Worm (Caenorhabditis elegans) whole organism, L1 larva: ENCODE data around the gene C14A11.5.

Experiments
- C04F5.9 ChIP-seq: sonication (generic microtip); optimal IDR thresholded peaks from 2 replicates; lab custom pipeline; 2016; ENCODE audit warnings: missing genetic modification characterization, missing compliant biosample characterization
- C16A3.4 ChIP-seq: fragments of 150-350 bp; optimal IDR thresholded peaks from 2 replicates; lab custom pipeline; 2014; ENCODE audit warnings: missing biosample characterization, missing genetic modification characterization
- C34B4.2 ChIP-seq: sonication (generic microtip); optimal IDR thresholded peaks from 2 replicates; lab custom pipeline; 2017; ENCODE audit warnings: mild to moderate bottlenecking, missing genetic modification characterization, missing compliant biosample characterization
- aha-1 ChIP-seq: fragments of 150-350 bp; optimal IDR thresholded peaks from 2 replicates; lab custom pipeline; 2014; ENCODE audit warnings: missing biosample characterization, missing genetic modification characterization
- alr-1 ChIP-seq: fragments of 200-800 bp; sonication (Bioruptor generic); optimal IDR thresholded peaks from 2 replicates; lab custom pipeline; 2018; ENCODE audit warnings: borderline replicate concordance, mild to moderate bottlenecking, missing genetic modification characterization, missing compliant biosample characterization
- blmp-1 ChIP-seq: fragments of 150-350 bp; optimal IDR thresholded peaks from 2 replicates; lab custom pipeline; 2014; ENCODE audit warnings: missing biosample characterization, missing genetic modification characterization
- ceh-63 ChIP-seq: fragments of 200-800 bp; sonication (Bioruptor generic); optimal IDR thresholded peaks from 2 replicates; lab custom pipeline; 2018; ENCODE audit warnings: mild to moderate bottlenecking, missing genetic modification characterization, missing compliant biosample characterization
- ceh-8 ChIP-seq: fragments of 200-800 bp; sonication (Bioruptor generic); optimal IDR thresholded peaks from 2 replicates; lab custom pipeline; 2018; ENCODE audit warnings: mild to moderate bottlenecking, missing genetic modification characterization, moderate library complexity, missing compliant biosample characterization
- ceh-82 ChIP-seq, 3 experiments: fragments of 150-350 bp in 1 of 3; sonication (generic microtip) in 2 of 3; optimal IDR thresholded peaks; 2 replicates each; lab custom pipeline; 2014 to 2017; ENCODE audit warnings: missing biosample characterization in 3 of 3, missing genetic modification characterization in 3 of 3
- ceh-88 ChIP-seq: fragments of 200-800 bp; sonication (Bioruptor generic); IDR thresholded peaks from 2 replicates; pipeline ENCODE4 v1.3.6; 2022; ENCODE audit warnings: missing genetic modification characterization, missing compliant biosample characterization
- ceh-90 ChIP-seq: sonication (generic microtip); optimal IDR thresholded peaks from 2 replicates; lab custom pipeline; 2016; ENCODE audit warnings: missing genetic modification characterization, missing compliant biosample characterization
- ces-1 ChIP-seq: fragments of 150-350 bp; optimal IDR thresholded peaks from 2 replicates; lab custom pipeline; 2014; ENCODE audit warnings: missing biosample characterization, missing genetic modification reagents, missing genetic modification characterization
- dsc-1 ChIP-seq: sonication (generic microtip); optimal IDR thresholded peaks from 2 replicates; lab custom pipeline; 2016; ENCODE audit warnings: mild to moderate bottlenecking, missing genetic modification characterization, missing compliant biosample characterization
- efl-1 ChIP-seq, 4 experiments: fragments of 150-350 bp; optimal IDR thresholded peaks in 3 of 4; peaks in 1 of 4; 1 replicate in 1 of 4; 2 replicates in 3 of 4; lab custom pipeline; 2014; ENCODE audit warnings: missing biosample characterization in 2 of 4, missing genetic modification characterization in 2 of 4, missing genetic modification reagents in 2 of 4
- efl-3 ChIP-seq: fragments of 200-800 bp; sonication (Bioruptor generic); optimal IDR thresholded peaks from 2 replicates; lab custom pipeline; 2018; ENCODE audit warnings: mild to moderate bottlenecking, missing genetic modification characterization, missing compliant biosample characterization
- egl-13 ChIP-seq: sonication (generic microtip); optimal IDR thresholded peaks from 2 replicates; lab custom pipeline; 2016; ENCODE audit warnings: missing genotype, missing genetic modification reagents, missing genetic modification characterization, missing compliant biosample characterization
- elt-2 ChIP-seq: sonication (generic microtip); optimal IDR thresholded peaks from 2 replicates; lab custom pipeline; 2016; ENCODE audit warnings: missing genetic modification characterization, mild to moderate bottlenecking, inconsistent platforms, missing compliant biosample characterization, missing genetic modification reagents
- elt-3 ChIP-seq, 6 experiments: fragments of 150-350 bp in 1 of 6; sonication (generic microtip); optimal IDR thresholded peaks; 2 replicates each; lab custom pipeline; 2017 to 2018; ENCODE audit warnings: missing biosample characterization in 6 of 6, missing genetic modification characterization in 6 of 6, inconsistent platforms in 1 of 6
- fkh-4 ChIP-seq: sonication (generic microtip); optimal IDR thresholded peaks from 2 replicates; lab custom pipeline; 2016; ENCODE audit warnings: missing compliant biosample characterization, missing genetic modification characterization, borderline replicate concordance
- fos-1 ChIP-seq: fragments of 150-350 bp; optimal IDR thresholded peaks from 2 replicates; lab custom pipeline; 2014; ENCODE audit warnings: missing biosample characterization, missing genetic modification characterization
- grh-1 ChIP-seq: fragments of 200-800 bp; sonication (Bioruptor generic); IDR thresholded peaks from 2 replicates; pipeline ENCODE4 v1.3.6; 2022; ENCODE audit warnings: missing genetic modification reagents, missing genetic modification characterization, missing compliant biosample characterization
- hpl-2 ChIP-seq: fragments of 150-350 bp; optimal IDR thresholded peaks from 2 replicates; lab custom pipeline; 2014; ENCODE audit warnings: missing biosample characterization, missing genetic modification reagents, missing genetic modification characterization
- irx-1 ChIP-seq: sonication (generic microtip); optimal IDR thresholded peaks from 2 replicates; lab custom pipeline; 2016; ENCODE audit warnings: missing genetic modification characterization, missing compliant biosample characterization
- isw-1 ChIP-seq: fragments of 200-800 bp; sonication (Bioruptor generic); IDR thresholded peaks from 2 replicates; pipeline ENCODE4 v1.3.6; 2022; ENCODE audit warnings: missing genetic modification characterization, missing compliant biosample characterization
- lin-14 ChIP-seq: fragments of 200-800 bp; sonication (Bioruptor generic); optimal IDR thresholded peaks from 2 replicates; lab custom pipeline; 2018; ENCODE audit warnings: mild to moderate bottlenecking, missing genetic modification characterization, moderate library complexity, missing compliant biosample characterization
- lin-15B ChIP-seq: fragments of 150-350 bp; sonication (generic microtip); optimal IDR thresholded peaks from 3 replicates; lab custom pipeline; 2014; ENCODE audit warnings: missing biosample characterization, missing genetic modification characterization
- lin-35 ChIP-seq, 2 experiments: fragments of 150-350 bp; optimal IDR thresholded peaks; 2 replicates each; lab custom pipeline; 2014; ENCODE audit warnings: missing biosample characterization in 2 of 2, missing genetic modification characterization in 2 of 2, missing genetic modification reagents in 2 of 2
- mef-2 ChIP-seq: fragments of 150-350 bp; optimal IDR thresholded peaks from 2 replicates; lab custom pipeline; 2014; ENCODE audit warnings: missing biosample characterization, missing genetic modification characterization
- mep-1 ChIP-seq: fragments of 150-350 bp; optimal IDR thresholded peaks from 2 replicates; lab custom pipeline; 2014; ENCODE audit warnings: missing biosample characterization, missing genetic modification characterization
- nhr-12 ChIP-seq: sonication (generic microtip); optimal IDR thresholded peaks from 2 replicates; lab custom pipeline; 2017; ENCODE audit warnings: missing biosample characterization, missing genetic modification characterization
- nhr-19 ChIP-seq: fragments of 200-800 bp; sonication (Bioruptor generic); conservative IDR thresholded peaks from 2 replicates; pipeline ENCODE4 v1.3.6; 2022; ENCODE audit warnings: missing genetic modification characterization, missing compliant biosample characterization
- nhr-20 ChIP-seq: sonication (generic microtip); optimal IDR thresholded peaks from 2 replicates; lab custom pipeline; 2016; ENCODE audit warnings: mild to moderate bottlenecking, missing genetic modification characterization, missing compliant biosample characterization
- nhr-237 ChIP-seq: fragments of 150-350 bp; optimal IDR thresholded peaks from 2 replicates; lab custom pipeline; 2014; ENCODE audit warnings: missing biosample characterization, missing genetic modification characterization
- nhr-28 ChIP-seq: fragments of 150-350 bp; optimal IDR thresholded peaks from 2 replicates; lab custom pipeline; 2014; ENCODE audit warnings: missing biosample characterization, missing genetic modification characterization
- nhr-47 ChIP-seq: sonication (generic microtip); optimal IDR thresholded peaks from 2 replicates; lab custom pipeline; 2016; ENCODE audit warnings: mild to moderate bottlenecking, missing genetic modification characterization, moderate library complexity, missing compliant biosample characterization
- nhr-71 ChIP-seq: sonication (generic microtip); optimal IDR thresholded peaks from 2 replicates; lab custom pipeline; 2016; ENCODE audit warnings: mild to moderate bottlenecking, missing genetic modification characterization, moderate library complexity, missing compliant biosample characterization
- nhr-76 ChIP-seq: sonication (generic microtip); optimal IDR thresholded peaks from 2 replicates; lab custom pipeline; 2017; ENCODE audit warnings: missing biosample characterization, missing genetic modification characterization
- nhr-84 ChIP-seq: sonication (generic microtip); optimal IDR thresholded peaks from 2 replicates; lab custom pipeline; 2017; ENCODE audit warnings: missing biosample characterization, missing genetic modification characterization
- pqm-1 ChIP-seq: sonication (generic microtip); optimal IDR thresholded peaks from 3 replicates; lab custom pipeline; 2017; ENCODE audit warnings: missing biosample characterization, missing genetic modification characterization
- rnt-1 ChIP-seq: sonication (generic microtip); optimal IDR thresholded peaks from 2 replicates; lab custom pipeline; 2016; ENCODE audit warnings: mild to moderate bottlenecking, missing genetic modification characterization, moderate library complexity, missing compliant biosample characterization
- skn-1 ChIP-seq: fragments of 150-350 bp; optimal IDR thresholded peaks from 2 replicates; lab custom pipeline; 2014; ENCODE audit warnings: missing biosample characterization, missing genetic modification characterization
- sox-4 ChIP-seq: sonication (generic microtip); optimal IDR thresholded peaks from 2 replicates; lab custom pipeline; 2016; ENCODE audit warnings: missing genetic modification characterization, missing compliant biosample characterization
- sptf-1 ChIP-seq: fragments of 150-350 bp; optimal IDR thresholded peaks from 2 replicates; lab custom pipeline; 2014; ENCODE audit warnings: missing biosample characterization, missing genetic modification characterization
- sup-37 ChIP-seq: fragments of 200-800 bp; sonication (Bioruptor generic); optimal IDR thresholded peaks from 2 replicates; lab custom pipeline; 2018; ENCODE audit warnings: mild to moderate bottlenecking, missing genetic modification characterization, missing compliant biosample characterization
- swsn-7 ChIP-seq: sonication (generic microtip); optimal IDR thresholded peaks from 2 replicates; lab custom pipeline; 2016; ENCODE audit warnings: missing genetic modification characterization, missing compliant biosample characterization
- tlp-1 ChIP-seq: fragments of 150-350 bp; optimal IDR thresholded peaks from 2 replicates; lab custom pipeline; 2014; ENCODE audit warnings: missing biosample characterization, missing genetic modification characterization
- unc-130 ChIP-seq: fragments of 150-350 bp; optimal IDR thresholded peaks from 2 replicates; lab custom pipeline; 2017; ENCODE audit warnings: missing biosample characterization, missing genetic modification characterization, inconsistent platforms
- unc-62 ChIP-seq: fragments of 150-350 bp; optimal IDR thresholded peaks from 2 replicates; lab custom pipeline; 2014; ENCODE audit warnings: missing biosample characterization, missing genetic modification reagents, missing genetic modification characterization
- vab-15 ChIP-seq: sonication (generic microtip); optimal IDR thresholded peaks from 2 replicates; lab custom pipeline; 2017; ENCODE audit warnings: missing genotype, mild to moderate bottlenecking, missing genetic modification characterization, missing compliant biosample characterization
- xbp-1 ChIP-seq: sonication (generic microtip); optimal IDR thresholded peaks from 2 replicates; lab custom pipeline; 2016; ENCODE audit warnings: missing genetic modification characterization, missing compliant biosample characterization
- zag-1 ChIP-seq: fragments of 150-350 bp; optimal IDR thresholded peaks from 2 replicates; lab custom pipeline; 2014; ENCODE audit warnings: missing biosample characterization, missing genetic modification characterization
- zip-4 ChIP-seq: fragments of 200-800 bp; sonication (Bioruptor generic); optimal IDR thresholded peaks from 2 replicates; lab custom pipeline; 2018; ENCODE audit warnings: mild to moderate bottlenecking, missing genetic modification characterization, moderate library complexity, missing compliant biosample characterization
- ztf-11 ChIP-seq, 2 experiments: sonication (generic microtip); optimal IDR thresholded peaks; 2 replicates each; lab custom pipeline; 2016 to 2017; ENCODE audit warnings: missing genetic modification characterization in 2 of 2, missing biosample characterization in 1 of 2, missing compliant biosample characterization in 1 of 2
- ztf-4 ChIP-seq: fragments of 150-350 bp; optimal IDR thresholded peaks from 2 replicates; lab custom pipeline; 2014; ENCODE audit warnings: missing biosample characterization, missing genetic modification characterization

The C14A11.5 gene

DNA sequence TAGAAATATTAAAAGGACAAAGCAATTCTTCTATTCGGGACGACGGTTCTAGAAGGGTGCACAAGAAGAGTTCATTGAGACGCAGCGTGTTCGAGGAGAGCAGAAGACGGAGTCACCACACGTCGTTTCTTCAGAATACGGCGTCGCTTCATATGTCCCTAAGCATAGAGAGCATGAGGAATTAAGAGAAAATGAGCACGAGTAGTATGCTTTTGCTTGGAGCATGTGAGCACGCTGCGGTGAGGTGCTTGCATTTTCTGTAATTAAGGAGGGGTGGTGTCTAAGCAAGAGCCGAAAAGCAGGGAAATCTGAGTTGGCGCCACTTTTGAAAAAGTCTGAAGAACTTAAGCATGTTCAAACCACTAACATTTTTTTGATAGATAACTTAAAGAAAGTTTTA is at the start of gene C14A11.5:
C14A11.5 (minus strand) TSS at position 139 of the 400 bp plus-strand sequence.
- TF ChIP-seq fkh-4 (tag; lab: Kevin White, UChicago), result no peak
- no peak for TF ChIP-seq pqm-1 (tag; lab: Kevin White, UChicago)
- TF ChIP-seq nhr-12 (tag; lab: Kevin White, UChicago), result no peak
- no peak for TF ChIP-seq ceh-90 (tag; lab: Kevin White, UChicago)
- peak in 1 of 3 experiments; percentile 32 for TF ChIP-seq ceh-82 (tag; optimal IDR thresholded peaks at IDR 0.05; lab: Kevin White, UChicago)
- no peak for TF ChIP-seq tlp-1 (tag; lab: Kevin White, UChicago)
- TF ChIP-seq sptf-1 (tag; lab: Kevin White, UChicago), result no peak
- no peak for TF ChIP-seq rnt-1 (tag; lab: Kevin White, UChicago)
- no peak for TF ChIP-seq aha-1 (tag; lab: Kevin White, UChicago)
- TF ChIP-seq C16A3.4 (tag; lab: Kevin White, UChicago), result no peak
- TF ChIP-seq ztf-11 (tag; optimal IDR thresholded peaks at IDR 0.05; lab: Kevin White, UChicago), result no peak
- no peak for TF ChIP-seq skn-1 (tag; lab: Kevin White, UChicago)
- no peak for TF ChIP-seq lin-15B (tag; lab: Kevin White, UChicago)
- no peak for TF ChIP-seq elt-2 (tag; lab: Kevin White, UChicago)
- no peak for TF ChIP-seq nhr-20 (tag; lab: Kevin White, UChicago)
- peak in 1 of 2 experiments; percentile 12 for TF ChIP-seq lin-35 (GFP tag; optimal IDR thresholded peaks at IDR 0.05; lab: Kevin White, UChicago)
- TF ChIP-seq nhr-76, result no peak
- no peak for TF ChIP-seq sup-37 (GFP tag; lab: Kevin White, UChicago)
- TF ChIP-seq isw-1, result no peak
- TF ChIP-seq mep-1 (tag; lab: Kevin White, UChicago), result no peak
- no peak for TF ChIP-seq alr-1 (tag; lab: Kevin White, UChicago)
- no peak for TF ChIP-seq efl-1 (optimal IDR thresholded peaks at IDR 0.05; lab: Kevin White, UChicago)
- peak in 1 of 2 experiments; percentile 12 for TF ChIP-seq efl-1 (GFP tag; optimal IDR thresholded peaks at IDR 0.05 in 1 of 2; lab: Kevin White, UChicago)
- no peak for TF ChIP-seq hpl-2
- TF ChIP-seq elt-3 (tag; optimal IDR thresholded peaks at IDR 0.05; lab: Kevin White, UChicago), result no peak
- peak; percentile 66 for TF ChIP-seq nhr-47 (tag; lab: Kevin White, UChicago)
- peak; percentile 4 for TF ChIP-seq xbp-1 (tag; lab: Kevin White, UChicago)
- no peak for TF ChIP-seq efl-3 (GFP tag; lab: Kevin White, UChicago)
- peak; percentile 72 for TF ChIP-seq lin-14 (GFP tag; lab: Kevin White, UChicago)
- no peak for TF ChIP-seq C34B4.2 (tag; lab: Kevin White, UChicago)
- TF ChIP-seq grh-1 (GFP tag; lab: Robert Waterston, UW), result no peak
- no peak for TF ChIP-seq C04F5.9 (tag; lab: Kevin White, UChicago)
- no peak for TF ChIP-seq fos-1 (tag; lab: Kevin White, UChicago)
- no peak for TF ChIP-seq irx-1
- no peak for TF ChIP-seq sox-4 (tag; lab: Kevin White, UChicago)
- no peak for TF ChIP-seq zag-1
- no peak for TF ChIP-seq nhr-84
- no peak for TF ChIP-seq ces-1
- peak; percentile 65 for TF ChIP-seq nhr-71 (tag; lab: Kevin White, UChicago)
- no peak for TF ChIP-seq unc-62 (GFP tag; lab: Kevin White, UChicago)
- no peak for TF ChIP-seq ceh-63 (GFP tag; lab: Kevin White, UChicago)
- no peak for TF ChIP-seq nhr-19
- peak; percentile 29 for TF ChIP-seq swsn-7 (tag; lab: Kevin White, UChicago)
- peak; percentile 13 for TF ChIP-seq dsc-1 (tag; lab: Kevin White, UChicago)
- TF ChIP-seq nhr-28 (tag; lab: Kevin White, UChicago), result no peak
- TF ChIP-seq ztf-4, result no peak
- no peak for TF ChIP-seq blmp-1 (tag; lab: Kevin White, UChicago)
- TF ChIP-seq nhr-237 (tag; lab: Kevin White, UChicago), result no peak
- TF ChIP-seq zip-4 (GFP tag; lab: Kevin White, UChicago), result no peak
- TF ChIP-seq vab-15 (tag; lab: Kevin White, UChicago), result no peak
- TF ChIP-seq egl-13 (tag; lab: Kevin White, UChicago), result peak; percentile 51
- no peak for TF ChIP-seq mef-2 (tag; lab: Kevin White, UChicago)
- TF ChIP-seq ceh-8, result no peak
- TF ChIP-seq ceh-88, result no peak
- no peak for TF ChIP-seq unc-130 (tag; lab: Kevin White, UChicago)
